Fruit fly (Drosophila melanogaster): ENCODE measurements around the gene ab.

dm6 chr2L:11210970-11211967 lies 791 bp downstream of the ab start:
- TF ChIP-seq CG33017 (tag; optimal IDR thresholded peaks at IDR 0.05) = no peak
- TF ChIP-seq Hr96 (GFP tag; optimal IDR thresholded peaks at IDR 0.05) = no peak
- TF ChIP-seq bab1 (GFP tag; optimal IDR thresholded peaks at IDR 0.05) = no peak
- no peak for TF ChIP-seq Clk (GFP tag; optimal IDR thresholded peaks at IDR 0.05)
- no peak for TF ChIP-seq CG5204 (GFP tag; optimal IDR thresholded peaks at IDR 0.05)
- no peak for TF ChIP-seq Mnt (GFP tag; optimal IDR thresholded peaks at IDR 0.05)
- no peak for TF ChIP-seq CG14711 (tag; optimal IDR thresholded peaks at IDR 0.05)

Measured in whole organism, adult.